Worm (Caenorhabditis elegans) whole organism, L1 larva: ENCODE measurements around the gene spe-27.

Experiments
- C04F5.9 ChIP-seq: sonication (generic microtip); optimal IDR thresholded peaks from 2 replicates; lab custom pipeline; 2016; ENCODE audit warnings: missing genetic modification characterization, missing compliant biosample characterization
- C34B4.2 ChIP-seq: sonication (generic microtip); optimal IDR thresholded peaks from 2 replicates; lab custom pipeline; 2017; ENCODE audit warnings: mild to moderate bottlenecking, missing genetic modification characterization, missing compliant biosample characterization
- Y116A8C.19 ChIP-seq: sonication (generic microtip); optimal IDR thresholded peaks from 2 replicates; lab custom pipeline; 2016; ENCODE audit warnings: missing compliant biosample characterization, missing genetic modification characterization, borderline replicate concordance
- aha-1 ChIP-seq: fragments of 150-350 bp; optimal IDR thresholded peaks from 2 replicates; lab custom pipeline; 2014; ENCODE audit warnings: missing biosample characterization, missing genetic modification characterization
- aly-2 ChIP-seq: fragments of 150-350 bp; optimal IDR thresholded peaks from 2 replicates; lab custom pipeline; 2014; ENCODE audit warnings: missing biosample characterization, missing genetic modification characterization
- ceh-63 ChIP-seq: fragments of 200-800 bp; sonication (Bioruptor generic); optimal IDR thresholded peaks from 2 replicates; lab custom pipeline; 2018; ENCODE audit warnings: mild to moderate bottlenecking, missing genetic modification characterization, missing compliant biosample characterization
- ceh-90 ChIP-seq: sonication (generic microtip); optimal IDR thresholded peaks from 2 replicates; lab custom pipeline; 2016; ENCODE audit warnings: missing genetic modification characterization, missing compliant biosample characterization
- dpl-1 ChIP-seq, 3 experiments: fragments of 150-350 bp in 2 of 3; sonication (generic microtip) in 1 of 3; optimal IDR thresholded peaks; 2 replicates each; lab custom pipeline; 2014 to 2017; ENCODE audit warnings: missing biosample characterization in 3 of 3, missing genetic modification characterization in 3 of 3, missing genetic modification reagents in 3 of 3
- efl-1 ChIP-seq, 4 experiments: fragments of 150-350 bp; optimal IDR thresholded peaks in 3 of 4; peaks in 1 of 4; 1 replicate in 1 of 4; 2 replicates in 3 of 4; lab custom pipeline; 2014; ENCODE audit warnings: missing biosample characterization in 2 of 4, missing genetic modification characterization in 2 of 4, missing genetic modification reagents in 2 of 4
- efl-3 ChIP-seq: fragments of 200-800 bp; sonication (Bioruptor generic); optimal IDR thresholded peaks from 2 replicates; lab custom pipeline; 2018; ENCODE audit warnings: mild to moderate bottlenecking, missing genetic modification characterization, missing compliant biosample characterization
- fkh-4 ChIP-seq: sonication (generic microtip); optimal IDR thresholded peaks from 2 replicates; lab custom pipeline; 2016; ENCODE audit warnings: missing compliant biosample characterization, missing genetic modification characterization, borderline replicate concordance
- fos-1 ChIP-seq: fragments of 150-350 bp; optimal IDR thresholded peaks from 2 replicates; lab custom pipeline; 2014; ENCODE audit warnings: missing biosample characterization, missing genetic modification characterization
- grh-1 ChIP-seq: fragments of 200-800 bp; sonication (Bioruptor generic); IDR thresholded peaks from 2 replicates; pipeline ENCODE4 v1.3.6; 2022; ENCODE audit warnings: missing genetic modification reagents, missing genetic modification characterization, missing compliant biosample characterization
- isw-1 ChIP-seq: fragments of 200-800 bp; sonication (Bioruptor generic); IDR thresholded peaks from 2 replicates; pipeline ENCODE4 v1.3.6; 2022; ENCODE audit warnings: missing genetic modification characterization, missing compliant biosample characterization
- jun-1 ChIP-seq: fragments of 150-350 bp; optimal IDR thresholded peaks from 2 replicates; lab custom pipeline; 2014; ENCODE audit warnings: missing biosample characterization, missing genetic modification reagents, missing genetic modification characterization
- lin-14 ChIP-seq: fragments of 200-800 bp; sonication (Bioruptor generic); optimal IDR thresholded peaks from 2 replicates; lab custom pipeline; 2018; ENCODE audit warnings: mild to moderate bottlenecking, missing genetic modification characterization, moderate library complexity, missing compliant biosample characterization
- lsy-2 ChIP-seq, 2 experiments: fragments of 150-350 bp; optimal IDR thresholded peaks; 2 replicates each; lab custom pipeline; 2014; ENCODE audit warnings: missing biosample characterization in 2 of 2, missing genetic modification characterization in 2 of 2
- nhr-12 ChIP-seq: sonication (generic microtip); optimal IDR thresholded peaks from 2 replicates; lab custom pipeline; 2017; ENCODE audit warnings: missing biosample characterization, missing genetic modification characterization
- nhr-237 ChIP-seq: fragments of 150-350 bp; optimal IDR thresholded peaks from 2 replicates; lab custom pipeline; 2014; ENCODE audit warnings: missing biosample characterization, missing genetic modification characterization
- nhr-84 ChIP-seq: sonication (generic microtip); optimal IDR thresholded peaks from 2 replicates; lab custom pipeline; 2017; ENCODE audit warnings: missing biosample characterization, missing genetic modification characterization
- nhr-85 ChIP-seq: sonication (generic microtip); peaks from one replicate; lab custom pipeline; 2016; ENCODE audit warnings: missing genetic modification characterization, inconsistent platforms, missing compliant biosample characterization
- nhr-90 ChIP-seq: sonication (generic microtip); optimal IDR thresholded peaks from 2 replicates; lab custom pipeline; 2016; ENCODE audit warnings: mild to moderate bottlenecking, missing genetic modification characterization, missing compliant biosample characterization; ENCODE audit not compliant: poor library complexity
- pag-3 ChIP-seq: sonication (generic microtip); optimal IDR thresholded peaks from 2 replicates; lab custom pipeline; 2017; ENCODE audit warnings: missing genetic modification characterization, mild to moderate bottlenecking, missing compliant biosample characterization, antibody characterized with exemption, borderline replicate concordance; ENCODE audit not compliant: insufficient read depth
- pax-3 ChIP-seq: fragments of 200-800 bp; sonication (Bioruptor generic); optimal IDR thresholded peaks from 2 replicates; lab custom pipeline; 2018; ENCODE audit warnings: mild to moderate bottlenecking, missing genetic modification characterization, moderate library complexity, missing compliant biosample characterization
- rnt-1 ChIP-seq: sonication (generic microtip); optimal IDR thresholded peaks from 2 replicates; lab custom pipeline; 2016; ENCODE audit warnings: mild to moderate bottlenecking, missing genetic modification characterization, moderate library complexity, missing compliant biosample characterization
- snu-23 ChIP-seq: sonication (generic microtip); optimal IDR thresholded peaks from 2 replicates; lab custom pipeline; 2016; ENCODE audit warnings: missing genetic modification characterization, missing compliant biosample characterization
- sox-4 ChIP-seq: sonication (generic microtip); optimal IDR thresholded peaks from 2 replicates; lab custom pipeline; 2016; ENCODE audit warnings: missing genetic modification characterization, missing compliant biosample characterization
- swsn-7 ChIP-seq: sonication (generic microtip); optimal IDR thresholded peaks from 2 replicates; lab custom pipeline; 2016; ENCODE audit warnings: missing genetic modification characterization, missing compliant biosample characterization
- unc-130 ChIP-seq: fragments of 150-350 bp; optimal IDR thresholded peaks from 2 replicates; lab custom pipeline; 2017; ENCODE audit warnings: missing biosample characterization, missing genetic modification characterization, inconsistent platforms
- unc-30 ChIP-seq: sonication (generic microtip); optimal IDR thresholded peaks from 2 replicates; lab custom pipeline; 2017; ENCODE audit warnings: missing biosample characterization, missing genetic modification characterization
- unc-86 ChIP-seq: sonication (generic microtip); optimal IDR thresholded peaks from 2 replicates; lab custom pipeline; 2016; ENCODE audit warnings: missing genetic modification characterization, missing compliant biosample characterization
- unc-98 ChIP-seq: fragments of 200-800 bp; sonication (Bioruptor generic); IDR thresholded peaks from 2 replicates; pipeline ENCODE4 v1.3.6; 2022; ENCODE audit warnings: missing genetic modification characterization, missing compliant biosample characterization
- vab-15 ChIP-seq: sonication (generic microtip); optimal IDR thresholded peaks from 2 replicates; lab custom pipeline; 2017; ENCODE audit warnings: missing genotype, mild to moderate bottlenecking, missing genetic modification characterization, missing compliant biosample characterization
- zag-1 ChIP-seq: fragments of 150-350 bp; optimal IDR thresholded peaks from 2 replicates; lab custom pipeline; 2014; ENCODE audit warnings: missing biosample characterization, missing genetic modification characterization
- ztf-11 ChIP-seq, 2 experiments: sonication (generic microtip); optimal IDR thresholded peaks; 2 replicates each; lab custom pipeline; 2016 to 2017; ENCODE audit warnings: missing genetic modification characterization in 2 of 2, missing biosample characterization in 1 of 2, missing compliant biosample characterization in 1 of 2

The spe-27 gene

DNA sequence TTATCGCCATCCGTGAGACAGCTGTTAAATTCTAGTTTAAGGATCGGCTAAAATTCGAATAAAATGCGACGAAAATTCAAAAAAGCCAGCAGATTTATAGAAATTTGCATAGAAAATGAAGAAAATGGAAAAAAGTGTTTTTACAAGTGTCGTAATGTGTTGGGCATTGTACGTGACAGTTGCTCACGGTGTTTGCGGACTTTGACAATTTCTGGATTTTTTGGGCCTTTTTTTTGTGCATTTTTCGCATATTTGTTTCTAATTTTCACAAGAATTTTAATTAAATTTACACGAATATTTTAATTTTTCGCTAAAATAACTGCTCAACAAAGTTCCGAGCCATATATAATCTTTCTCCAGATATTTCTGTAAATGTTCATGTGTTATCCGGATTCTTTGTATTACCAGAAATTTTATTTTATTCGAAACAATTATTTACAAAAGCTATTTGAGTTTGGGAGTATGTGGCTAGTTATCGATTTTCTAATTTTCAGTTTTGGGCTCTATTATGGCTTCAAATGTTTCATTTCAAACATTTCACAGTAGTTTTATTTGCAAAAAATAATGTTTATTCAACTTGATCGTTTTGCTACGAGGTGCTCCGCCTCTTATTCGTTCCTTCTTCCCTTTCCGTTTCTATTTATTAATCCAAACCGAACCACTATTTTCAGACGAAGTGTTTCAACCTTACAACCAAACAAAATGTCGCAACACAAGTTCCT lies 17.6 kb downstream of the spe-27 start, which contains the start of gene sams-3 (continued):
- TF ChIP-seq dpl-1 (GFP tag; optimal IDR thresholded peaks at IDR 0.05; lab: Kevin White, UChicago) (peak; percentile 26 to 68 (median 67)), nhr-85 (tag; lab: Kevin White, UChicago) (peak; percentile 78)
- TF ChIP-seq, all 84 proteins: peak for 28

DNA sequence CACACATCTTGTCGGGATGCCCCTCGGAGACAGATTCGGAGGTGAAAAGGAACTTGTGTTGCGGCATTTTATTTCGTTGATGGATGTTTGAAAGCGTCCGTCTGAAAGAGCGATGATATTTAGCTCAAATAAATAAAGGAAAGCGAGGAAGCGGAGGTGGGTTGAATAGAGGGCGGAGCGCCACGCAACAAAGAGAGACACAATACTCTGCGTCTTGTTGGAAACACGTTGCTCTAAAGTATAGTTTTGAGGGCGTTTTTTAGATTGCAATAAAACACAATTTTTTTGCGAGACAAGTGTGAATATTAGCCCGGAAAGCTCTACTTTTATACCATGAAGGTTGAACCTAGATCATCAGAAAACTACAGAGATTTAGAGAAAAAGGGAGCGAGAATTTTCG lies 19.4 kb downstream of the spe-27 start, which contains the start of gene sams-4:
Gene sams-4, minus strand, starts transcription at position 101 of the 400 bp plus-strand sequence.
- no peak for TF ChIP-seq efl-3 (GFP tag; lab: Kevin White, UChicago)
- no peak for TF ChIP-seq lin-14
- TF ChIP-seq jun-1 (tag; lab: Kevin White, UChicago): no peak
- TF ChIP-seq ztf-11 (tag; optimal IDR thresholded peaks at IDR 0.05; lab: Kevin White, UChicago): no peak
- no peak for TF ChIP-seq Y116A8C.19
- TF ChIP-seq zag-1 (tag; lab: Kevin White, UChicago): no peak
- no peak for TF ChIP-seq aly-2
- no peak for TF ChIP-seq nhr-12
- TF ChIP-seq nhr-90 (tag; lab: Kevin White, UChicago): no peak
- no peak for TF ChIP-seq aha-1 (tag; lab: Kevin White, UChicago)
- no peak for TF ChIP-seq fkh-4
- no peak for TF ChIP-seq sox-4 (tag; lab: Kevin White, UChicago)
- TF ChIP-seq nhr-237 (tag; lab: Kevin White, UChicago): no peak
- no peak for TF ChIP-seq C34B4.2
- no peak for TF ChIP-seq rnt-1 (tag; lab: Kevin White, UChicago)
- no peak for TF ChIP-seq fos-1 (tag; lab: Kevin White, UChicago)
- no peak for TF ChIP-seq pag-3
- TF ChIP-seq dpl-1 (GFP tag; optimal IDR thresholded peaks at IDR 0.05; lab: Kevin White, UChicago): no peak
- no peak for TF ChIP-seq ceh-90 (tag; lab: Kevin White, UChicago)

DNA sequence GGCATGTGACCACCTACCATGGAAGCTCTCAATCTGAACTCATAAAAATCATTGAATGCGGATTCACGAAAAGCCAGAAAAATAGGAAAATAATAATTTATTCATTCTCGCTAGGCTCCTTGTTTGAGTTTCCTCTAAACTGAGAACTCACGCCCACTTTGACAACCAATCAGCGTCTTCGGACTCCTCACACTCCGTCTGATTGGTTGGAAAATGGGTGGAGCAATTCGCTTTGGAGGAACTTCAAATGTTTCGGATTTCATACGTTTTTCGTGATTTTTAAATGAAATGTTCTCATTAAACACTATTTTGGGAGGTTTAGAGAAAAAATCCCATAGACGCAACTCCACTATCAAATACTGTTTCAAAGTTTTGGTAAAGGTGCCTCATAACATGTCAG lies 22.8 kb downstream of the spe-27 start:
- no peak for TF ChIP-seq unc-98
- no peak for TF ChIP-seq efl-1 (optimal IDR thresholded peaks at IDR 0.05; lab: Kevin White, UChicago)
- TF ChIP-seq efl-1 (GFP tag; optimal IDR thresholded peaks at IDR 0.05 in 1 of 2; lab: Kevin White, UChicago): peak in 1 of 2 experiments; percentile 58
- TF ChIP-seq, all 84 proteins: peak for 1

DNA sequence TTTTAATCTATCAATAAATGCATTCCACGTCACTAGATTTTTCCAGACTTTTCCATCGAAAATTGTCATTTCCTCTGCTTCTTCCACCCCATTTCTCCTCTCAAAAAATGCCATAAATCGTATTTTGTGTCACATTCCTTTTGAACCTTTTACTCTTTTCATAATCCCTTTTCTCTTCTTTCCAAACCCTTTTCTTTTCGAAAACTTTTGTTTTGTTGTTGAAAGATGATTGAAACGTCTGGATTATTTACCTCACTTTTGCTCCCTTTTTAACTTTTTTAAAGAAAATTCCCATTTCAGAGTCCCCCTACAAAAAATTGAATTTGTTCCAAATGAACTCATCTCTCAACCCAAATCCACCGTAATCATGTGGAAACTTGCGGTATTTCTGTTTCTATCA lies 26.5 kb downstream of the spe-27 start, which contains the start of gene C06E7.2:
Gene C06E7.2, plus strand, starts transcription at position 301 of the 400 bp plus-strand sequence.
- no peak for TF ChIP-seq grh-1
- no peak for TF ChIP-seq snu-23
- TF ChIP-seq lsy-2 (tag; optimal IDR thresholded peaks at IDR 0.05; lab: Kevin White, UChicago): no peak
- TF ChIP-seq nhr-90 (tag; lab: Kevin White, UChicago): no peak
- TF ChIP-seq unc-30 (tag; lab: Kevin White, UChicago): no peak
- no peak for TF ChIP-seq unc-86 (tag; lab: Kevin White, UChicago)
- no peak for TF ChIP-seq unc-98
- TF ChIP-seq fkh-4: no peak
- TF ChIP-seq ceh-63 (GFP tag; lab: Kevin White, UChicago): no peak
- TF ChIP-seq unc-130 (tag; lab: Kevin White, UChicago): no peak
- TF ChIP-seq jun-1 (tag; lab: Kevin White, UChicago): no peak
- TF ChIP-seq isw-1 (GFP tag; lab: Robert Waterston, UW): no peak
- TF ChIP-seq swsn-7: no peak
- TF ChIP-seq vab-15 (tag; lab: Kevin White, UChicago): no peak
- TF ChIP-seq C04F5.9: no peak
- TF ChIP-seq nhr-84 (tag; lab: Kevin White, UChicago): no peak
- TF ChIP-seq, all 84 proteins: peak for 0

DNA sequence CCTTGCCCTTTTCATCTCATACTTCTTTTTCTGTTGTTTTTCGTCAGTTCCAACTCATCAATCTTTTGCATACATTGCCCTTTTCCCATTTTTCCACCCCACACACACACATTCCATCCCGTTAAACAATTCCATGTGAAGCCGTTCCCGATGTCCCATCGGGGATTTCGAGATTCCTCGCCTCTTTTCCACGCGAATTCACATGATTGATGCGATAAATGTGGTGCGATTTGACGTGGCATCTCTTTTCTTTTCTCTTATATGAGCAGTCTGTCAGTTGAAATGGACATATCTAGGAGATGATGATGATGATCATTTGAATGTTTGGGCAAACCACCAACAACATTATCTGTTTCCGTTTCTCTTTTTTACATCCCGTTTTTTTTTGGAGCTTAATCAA lies 31.5 kb downstream of the spe-27 start:
- TF ChIP-seq pax-3 (tag; lab: Kevin White, UChicago) (no peak), lin-14 (peak; percentile 21)
